Worm (Caenorhabditis elegans) whole organism, L4/young adult: ENCODE measurements around the gene T28H10.1.

Source experiments
- W03F9.2 ChIP-seq: fragments of 150-350 bp; optimal IDR thresholded peaks from 2 replicates; lab custom pipeline; 2014; ENCODE audit warnings: missing biosample characterization, missing genetic modification characterization
- dao-5 ChIP-seq: sonication (generic microtip); optimal IDR thresholded peaks from 2 replicates; lab custom pipeline; 2016; ENCODE audit warnings: missing genotype, missing genetic modification characterization, moderate library complexity, missing compliant biosample characterization

DNA sequence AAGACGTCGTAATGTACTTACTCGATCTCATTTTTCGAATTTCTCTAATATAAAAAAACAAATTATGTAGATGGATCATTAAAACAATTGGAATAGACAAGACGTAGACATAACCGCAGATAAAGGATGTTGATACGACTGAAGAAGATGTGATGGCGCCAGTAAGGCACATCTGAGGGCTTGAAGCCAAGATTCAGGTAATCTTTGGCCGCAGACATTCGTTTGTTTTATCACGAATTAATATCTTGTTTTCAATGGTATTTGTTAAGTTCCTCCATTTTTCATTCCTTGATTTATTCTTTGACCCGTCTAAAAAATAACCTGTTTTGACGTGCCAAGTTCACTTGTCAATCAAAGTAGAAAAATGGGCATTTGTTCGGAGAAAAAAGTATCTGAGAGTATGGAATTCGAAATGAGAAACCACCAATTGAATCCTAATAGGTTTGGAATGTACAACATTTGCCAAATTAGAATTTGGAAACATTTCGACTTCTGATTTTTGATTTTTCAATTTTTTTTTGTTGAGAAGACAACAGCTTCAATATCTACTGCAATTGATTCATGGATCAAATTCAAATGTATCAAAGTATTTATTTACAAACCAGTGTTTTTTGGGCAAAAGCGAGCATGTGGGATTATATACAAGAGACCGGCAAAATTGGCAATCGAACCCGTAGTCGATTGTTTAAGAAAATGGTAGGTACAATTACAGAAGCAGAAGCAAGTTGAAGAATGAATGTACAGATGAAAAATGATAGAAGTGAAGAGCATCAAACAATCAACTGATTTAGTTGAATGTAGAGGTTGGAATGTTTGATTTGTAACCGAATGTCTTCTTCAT, 48.3 kb downstream of the T28H10.1 start:
- TF ChIP-seq W03F9.2 (no peak), dao-5 (tag; lab: Kevin White, UChicago) (no peak)
